Worm (Caenorhabditis elegans): Measurements from ENCODE around the gene attf-3.
A peak's percentile ranks its signal among the peaks of the same experiment; 100 is the strongest.

attf-3 gene

ce11 chrIII:41484-41883 is 44.7 kb downstream of the attf-3 start (continued):
- TF ChIP-seq dpl-1 (GFP tag; optimal IDR thresholded peaks at IDR 0.05), result no peak
- TF ChIP-seq lir-3 (tag; optimal IDR thresholded peaks at IDR 0.05), result no peak
- TF ChIP-seq fkh-10 (GFP tag; optimal IDR thresholded peaks at IDR 0.05), result no peak
- 0 out of 2 replicates have a peak, but pooled peaks have one; percentile 18 for TF ChIP-seq daf-8 (GFP tag; IDR thresholded peaks at IDR 0.05)
- no peak for TF ChIP-seq snpc-4 (tag; optimal IDR thresholded peaks at IDR 0.05)
- TF ChIP-seq ceh-82 (tag; optimal IDR thresholded peaks at IDR 0.05), result no peak
- no peak for TF ChIP-seq ctbp-1 (GFP tag; IDR thresholded peaks at IDR 0.05)
- TF ChIP-seq nhr-76 (tag; optimal IDR thresholded peaks at IDR 0.05), result no peak
- no peak for TF ChIP-seq cey-2 (tag; optimal IDR thresholded peaks at IDR 0.05; ENCODE audit: borderline replicate concordance, insufficient read depth)
- TF ChIP-seq lin-38 (GFP tag; IDR thresholded peaks at IDR 0.05), result no peak
- TF ChIP-seq Y75B8A.6 (GFP tag; IDR thresholded peaks at IDR 0.05), result no peak
- TF ChIP-seq lin-13 (GFP tag; optimal IDR thresholded peaks at IDR 0.05), result no peak
- no peak for TF ChIP-seq dmd-9 (GFP tag; IDR thresholded peaks at IDR 0.05)
- no peak for TF ChIP-seq unc-130 (GFP tag; optimal IDR thresholded peaks at IDR 0.05)
- peak in 1 of 2 experiments; percentile 48 for TF ChIP-seq unc-62 (GFP tag; optimal IDR thresholded peaks at IDR 0.05 in 1 of 2)
- TF ChIP-seq unc-62 (tag; optimal IDR thresholded peaks at IDR 0.05), result no peak

- no peak for TF ChIP-seq cey-2 (tag; optimal IDR thresholded peaks at IDR 0.05; ENCODE audit: borderline replicate concordance, insufficient read depth)
- TF ChIP-seq nhr-28 (tag; optimal IDR thresholded peaks at IDR 0.05), result peak; percentile 33
Observed at ce11 chrIII:40580-41113, 45.5 kb downstream of the attf-3 start, which contains the start of gene col-88. TSS of gene col-88 (plus strand) at chrIII:41063.

ce11 chrIII:39516-39915 is 46.7 kb downstream of the attf-3 start:
- no peak for TF ChIP-seq nhr-42 (GFP tag; IDR thresholded peaks at IDR 0.05)
- peak; percentile 53 for TF ChIP-seq aha-1 (tag)

- no peak for TF ChIP-seq zag-1 (tag; optimal IDR thresholded peaks at IDR 0.05)
- no peak for TF ChIP-seq unc-62 (GFP tag; optimal IDR thresholded peaks at IDR 0.05 in 1 of 2)
- no peak for TF ChIP-seq unc-62 (tag; optimal IDR thresholded peaks at IDR 0.05)
- TF ChIP-seq ztf-7 (tag; optimal IDR thresholded peaks at IDR 0.05), result no peak
- TF ChIP-seq lin-15B (tag; optimal IDR thresholded peaks at IDR 0.05), result no peak
- TF ChIP-seq aly-2 (tag; optimal IDR thresholded peaks at IDR 0.05), result no peak
- TF ChIP-seq hlh-11 (tag; optimal IDR thresholded peaks at IDR 0.05), result no peak
- no peak for TF ChIP-seq egl-43 (GFP tag; IDR thresholded peaks at IDR 0.05)
Observed at ce11 chrIII:38117-38516, 48.1 kb downstream of the attf-3 start, which contains the start of gene clp-10. TSS of gene clp-10 (minus strand) at chrIII:38217.

ce11 chrIII:33257-33656 is 52.9 kb downstream of the attf-3 start:
- no peak for TF ChIP-seq snpc-1.2 (GFP tag; IDR thresholded peaks at IDR 0.05)
- peak; percentile 71 for TF ChIP-seq set-16 (GFP tag; IDR thresholded peaks at IDR 0.05)
- no peak for TF ChIP-seq daf-8 (GFP tag; IDR thresholded peaks at IDR 0.05)
- no peak for TF ChIP-seq T20F7.1 (GFP tag; optimal IDR thresholded peaks at IDR 0.05)
- peak; percentile 79 for TF ChIP-seq aha-1 (tag)

- TF ChIP-seq rbr-2 (tag; optimal IDR thresholded peaks at IDR 0.05), result no peak
- TF ChIP-seq lin-39 (tag; optimal IDR thresholded peaks at IDR 0.05), result no peak
- no peak for TF ChIP-seq nhr-11 (tag; optimal IDR thresholded peaks at IDR 0.05)
- no peak for TF ChIP-seq nhr-6 (tag; optimal IDR thresholded peaks at IDR 0.05)
- TF ChIP-seq mxl-2 (GFP tag; conservative IDR thresholded peaks at IDR 0.05), result no peak
- TF ChIP-seq F37D6.2 (tag; optimal IDR thresholded peaks at IDR 0.05), result no peak
- TF ChIP-seq pqm-1 (tag; optimal IDR thresholded peaks at IDR 0.05), result no peak
- no peak for TF ChIP-seq unc-39 (tag; optimal IDR thresholded peaks at IDR 0.05)
- no peak for TF ChIP-seq attf-4 (tag; optimal IDR thresholded peaks at IDR 0.05)
- TF ChIP-seq nhr-76 (tag; optimal IDR thresholded peaks at IDR 0.05), result no peak
- no peak for TF ChIP-seq nhr-102 (tag; optimal IDR thresholded peaks at IDR 0.05)
- TF ChIP-seq ceh-20 (GFP tag; IDR thresholded peaks at IDR 0.05), result no peak
- TF ChIP-seq dmd-9 (GFP tag; IDR thresholded peaks at IDR 0.05), result no peak
- no peak for TF ChIP-seq hlh-30 (tag; optimal IDR thresholded peaks at IDR 0.05; ENCODE audit: insufficient read depth)
Observed at ce11 chrIII:31600-31999, 54.6 kb downstream of the attf-3 start.

Data from whole organism, L4 larva.